Worm (Caenorhabditis elegans) whole organism, late embryonic: ENCODE data around the gene R160.10.

ENCODE experiments used
- dve-1 ChIP-seq: sonication (generic microtip); optimal IDR thresholded peaks from 2 replicates; lab custom pipeline; 2017; ENCODE audit warnings: antibody characterized with exemption, mild to moderate bottlenecking, missing genetic modification characterization, missing compliant biosample characterization
- elt-4 ChIP-seq: sonication (generic microtip); optimal IDR thresholded peaks from 2 replicates; lab custom pipeline; 2016; ENCODE audit warnings: missing genetic modification characterization, missing compliant biosample characterization
- lin-11 ChIP-seq: fragments of 200-800 bp; sonication (Bioruptor generic); optimal IDR thresholded peaks from 2 replicates; lab custom pipeline; 2018; ENCODE audit warnings: mild to moderate bottlenecking, missing genetic modification characterization, missing compliant biosample characterization
- pha-4 ChIP-seq: fragments of 150-350 bp; optimal IDR thresholded peaks from 2 replicates; lab custom pipeline; 2018; ENCODE audit warnings: missing biosample characterization, missing genetic modification reagents, missing genetic modification characterization
- unc-3 ChIP-seq, 2 experiments: fragments of 200-800 bp in 1 of 2; sonication (Bioruptor generic) in 1 of 2; sonication (generic microtip) in 1 of 2; conservative IDR thresholded peaks in 1 of 2; optimal IDR thresholded peaks in 1 of 2; 2 replicates each; pipeline versions ENCODE4 v1.3.6 to Lab custom; 2016 to 2022; ENCODE audit warnings: missing compliant biosample characterization in 2 of 2, missing genetic modification characterization in 2 of 2, missing genetic modification reagents in 1 of 2

DNA sequence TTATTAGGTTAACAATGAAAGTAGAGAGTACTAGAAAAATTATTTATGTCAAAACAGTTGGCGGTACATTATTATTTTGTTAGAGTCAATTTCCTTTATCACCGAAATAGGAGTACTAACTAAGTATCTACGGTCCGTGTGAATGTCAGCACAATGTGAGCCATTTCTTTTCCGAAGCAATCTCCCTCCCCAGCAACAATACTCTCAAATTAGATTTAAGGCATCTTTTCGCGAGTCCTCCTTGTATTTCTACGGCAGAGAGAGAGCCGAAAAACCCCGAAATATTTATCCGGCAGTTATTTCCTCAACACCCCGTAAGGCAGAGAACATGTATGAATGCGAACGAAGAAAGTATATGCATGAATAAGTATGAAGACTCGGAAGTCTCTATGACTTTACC, 48.0 kb upstream of the R160.10 start:
- TF ChIP-seq elt-4 (tag; lab: Kevin White, UChicago) (no peak), unc-3 (GFP tag; conservative IDR thresholded peaks at IDR 0.05; lab: Robert Waterston, UW) (no peak), unc-3 (tag; optimal IDR thresholded peaks at IDR 0.05; lab: Kevin White, UChicago) (no peak), pha-4 (tag; lab: Kevin White, UChicago) (no peak), dve-1 (no peak), lin-11 (tag; lab: Kevin White, UChicago) (no peak)
